Fruit fly (Drosophila melanogaster) ovary, adult (tissue): ENCODE results near the gene Lmpt.
A peak's percentile ranks its signal among the peaks of the same experiment; 100 is the strongest.

Source experiments
- CG17801 ChIP-seq: fragments of 200-800 bp; optimal IDR thresholded peaks from 2 replicates; lab custom pipeline; 2019; ENCODE audit warnings: missing biosample characterization, mild to moderate bottlenecking, missing genetic modification characterization, moderate library complexity; ENCODE audit not compliant: partially characterized antibody

Gene Lmpt

dm6 chr3L:16876785-16877468 is 11.8 kb downstream of the Lmpt start, which contains the start of gene CG32170:
CG32170 (plus strand) TSS chr3L:16877309.
- TF ChIP-seq CG17801 (GFP tag; lab: Kevin White, UChicago), result no peak

dm6 chr3L:16878830-16879536 is 13.9 kb downstream of the Lmpt start:
- TF ChIP-seq CG17801 (GFP tag; lab: Kevin White, UChicago), result no peak

- TF ChIP-seq CG17801 (GFP tag; lab: Kevin White, UChicago), result no peak
These were observed 16.0 kb downstream of the Lmpt start for dm6 chr3L:16881097-16881496.

dm6 chr3L:16884037-16884436 is 18.9 kb downstream of the Lmpt start:
- TF ChIP-seq CG17801 (GFP tag; lab: Kevin White, UChicago), result peak; percentile 30

- TF ChIP-seq CG17801 (GFP tag; lab: Kevin White, UChicago), result no peak
These were observed 19.9 kb downstream of the Lmpt start for dm6 chr3L:16885042-16885441.

dm6 chr3L:16886179-16886930 is 21.3 kb downstream of the Lmpt start:
- peak; percentile 21 for TF ChIP-seq CG17801 (GFP tag; lab: Kevin White, UChicago)

dm6 chr3L:16887272-16887671 is 22.2 kb downstream of the Lmpt start:
- no peak for TF ChIP-seq CG17801 (GFP tag; lab: Kevin White, UChicago)

dm6 chr3L:16889545-16889944 is 24.4 kb downstream of the Lmpt start:
- no peak for TF ChIP-seq CG17801 (GFP tag; lab: Kevin White, UChicago)

- TF ChIP-seq CG17801 (GFP tag; lab: Kevin White, UChicago), result peak; percentile 74
These were observed 25.7 kb downstream of the Lmpt start for dm6 chr3L:16890650-16891336.

- no peak for TF ChIP-seq CG17801 (GFP tag; lab: Kevin White, UChicago)
These were observed 26.8 kb downstream of the Lmpt start for dm6 chr3L:16891914-16892313.

- no peak for TF ChIP-seq CG17801 (GFP tag; lab: Kevin White, UChicago)
These were observed 27.7 kb downstream of the Lmpt start for dm6 chr3L:16892728-16893271.

- TF ChIP-seq CG17801 (GFP tag; lab: Kevin White, UChicago), result no peak
These were observed 28.6 kb downstream of the Lmpt start for dm6 chr3L:16893647-16894046.

dm6 chr3L:16896408-16896807 is 31.3 kb downstream of the Lmpt start:
- TF ChIP-seq CG17801 (GFP tag; lab: Kevin White, UChicago), result no peak

- TF ChIP-seq CG17801 (GFP tag; lab: Kevin White, UChicago), result no peak
These were observed 45.4 kb downstream of the Lmpt start for dm6 chr3L:16910466-16910865.
